Fruit fly (Drosophila melanogaster) whole organism, embryonic: Measurements from ENCODE around the gene CG11700.

Experiments used
- Blimp-1 ChIP-seq: fragments of 200-800 bp; sonication (Bioruptor generic); optimal IDR thresholded peaks from 3 replicates; lab custom pipeline; 2018; ENCODE audit warnings: missing biosample characterization, missing genetic modification characterization, mild to moderate bottlenecking, moderate library complexity, missing genetic modification reagents
- BtbVII ChIP-seq: fragments of 200-800 bp; sonication (Bioruptor generic); optimal IDR thresholded peaks from 3 replicates; lab custom pipeline; 2017; ENCODE audit warnings: missing biosample characterization, mild to moderate bottlenecking, missing genetic modification characterization
- CG10147 ChIP-seq: fragments of 200-800 bp; sonication (Bioruptor generic); optimal IDR thresholded peaks from 2 replicates; lab custom pipeline; 2019; ENCODE audit warnings: missing biosample characterization, mild to moderate bottlenecking, missing genetic modification characterization, moderate library complexity
- CG1024 ChIP-seq: fragments of 200-800 bp; sonication (Bioruptor generic); IDR thresholded peaks from 2 replicates; pipeline ENCODE4 v1.3.6; 2022; ENCODE audit warnings: missing biosample characterization, missing genetic modification characterization
- CG12104 ChIP-seq: fragments of 200-800 bp; sonication (Bioruptor generic); optimal IDR thresholded peaks from 3 replicates; lab custom pipeline; 2016; ENCODE audit warnings: missing biosample characterization, missing genetic modification characterization
- CG1603 ChIP-seq: fragments of 200-800 bp; sonication (Bioruptor generic); optimal IDR thresholded peaks from 2 replicates; lab custom pipeline; 2019; ENCODE audit warnings: missing biosample characterization, mild to moderate bottlenecking, missing genetic modification characterization, moderate library complexity
- CG16815 ChIP-seq: fragments of 200-800 bp; sonication (Bioruptor generic); optimal IDR thresholded peaks from 3 replicates; lab custom pipeline; 2017; ENCODE audit warnings: missing biosample characterization, mild to moderate bottlenecking, missing genetic modification characterization
- CG18619 ChIP-seq: fragments of 200-800 bp; sonication (Bioruptor generic); optimal IDR thresholded peaks from 3 replicates; lab custom pipeline; 2017; ENCODE audit warnings: missing biosample characterization, mild to moderate bottlenecking, missing genetic modification characterization
- CG2116 ChIP-seq: fragments of 200-800 bp; sonication (Bioruptor generic); optimal IDR thresholded peaks from 3 replicates; lab custom pipeline; 2018; ENCODE audit warnings: missing biosample characterization, mild to moderate bottlenecking, missing genetic modification characterization
- CG2712 ChIP-seq: fragments of 200-800 bp; optimal IDR thresholded peaks from 3 replicates; lab custom pipeline; 2019; ENCODE audit warnings: missing biosample characterization, mild to moderate bottlenecking, missing genetic modification characterization, moderate library complexity
- CG30431 ChIP-seq: fragments of 200-800 bp; sonication (Bioruptor generic); optimal IDR thresholded peaks from 2 replicates; lab custom pipeline; 2017; ENCODE audit warnings: missing biosample characterization, missing genetic modification characterization
- CG32767 ChIP-seq: fragments of 200-800 bp; sonication (Bioruptor generic); IDR thresholded peaks from 2 replicates; pipeline ENCODE4 v1.3.6; 2022; ENCODE audit warnings: missing biosample characterization, missing genetic modification characterization
- CG4424 ChIP-seq: fragments of 200-800 bp; sonication (Bioruptor generic); optimal IDR thresholded peaks from 3 replicates; lab custom pipeline; 2016; ENCODE audit warnings: missing biosample characterization, missing genetic modification characterization
- CG6272 ChIP-seq: fragments of 200-800 bp; sonication (Bioruptor generic); IDR thresholded peaks from 2 replicates; pipeline ENCODE4 v1.3.6; 2022; ENCODE audit warnings: missing biosample characterization, missing genetic modification characterization
- CG7372 ChIP-seq: fragments of 200-800 bp; sonication (Bioruptor generic); IDR thresholded peaks from 2 replicates; pipeline ENCODE4 v1.3.6; 2022; ENCODE audit warnings: missing biosample characterization, missing genetic modification characterization
- CG9932 ChIP-seq: fragments of 200-800 bp; sonication (Bioruptor generic); IDR thresholded peaks from 2 replicates; pipeline ENCODE4 v1.3.6; 2022; ENCODE audit warnings: missing biosample characterization, missing genetic modification characterization
- D19B ChIP-seq: fragments of 200-800 bp; sonication (Bioruptor generic); optimal IDR thresholded peaks from 2 replicates; lab custom pipeline; 2017; ENCODE audit warnings: missing biosample characterization, mild to moderate bottlenecking, missing genetic modification characterization
- Dp ChIP-seq: fragments of 200-800 bp; sonication (Bioruptor generic); optimal IDR thresholded peaks from 2 replicates; lab custom pipeline; 2018; ENCODE audit warnings: missing biosample characterization, mild to moderate bottlenecking, missing genetic modification characterization, moderate library complexity
- Drgx ChIP-seq: fragments of 200-800 bp; sonication (Bioruptor generic); IDR thresholded peaks from 2 replicates; pipeline ENCODE4 v1.3.6; 2022; ENCODE audit warnings: missing biosample characterization, missing genetic modification characterization
- Hr39 ChIP-seq: fragments of >200 bp; optimal IDR thresholded peaks from 2 replicates; lab custom pipeline; 2017
- MESR4 ChIP-seq: fragments of 200-800 bp; sonication (Bioruptor generic); optimal IDR thresholded peaks from 2 replicates; lab custom pipeline; 2018; ENCODE audit warnings: missing biosample characterization, mild to moderate bottlenecking, missing genetic modification characterization, moderate library complexity
- Meics ChIP-seq: fragments of 200-800 bp; sonication (Bioruptor generic); optimal IDR thresholded peaks from 2 replicates; lab custom pipeline; 2017; ENCODE audit warnings: missing biosample characterization, mild to moderate bottlenecking, missing genetic modification characterization
- Opbp ChIP-seq: fragments of 200-800 bp; sonication (Bioruptor generic); IDR thresholded peaks from 3 replicates; pipeline ENCODE4 v1.3.6; 2022; ENCODE audit warnings: missing biosample characterization, missing genetic modification characterization; ENCODE audit not compliant: partially characterized antibody
- Ptx1 ChIP-seq: fragments of 200-800 bp; sonication (Bioruptor generic); IDR thresholded peaks from 2 replicates; pipeline ENCODE4 v1.3.6; 2022; ENCODE audit warnings: missing biosample characterization, missing genetic modification characterization
- Ravus ChIP-seq: fragments of 200-800 bp; sonication (Bioruptor generic); IDR thresholded peaks from 2 replicates; pipeline ENCODE4 v1.3.6; 2022; ENCODE audit warnings: missing biosample characterization, missing genetic modification characterization
- Rx ChIP-seq: fragments of 200-800 bp; sonication (Bioruptor generic); IDR thresholded peaks from 2 replicates; pipeline ENCODE4 v1.3.6; 2022; ENCODE audit warnings: missing biosample characterization, missing genetic modification characterization
- Tbp ChIP-seq: fragments of >200 bp; optimal IDR thresholded peaks from 2 replicates; lab custom pipeline; 2018; ENCODE audit warnings: missing biosample characterization, missing genetic modification characterization
- Trl ChIP-seq, 3 experiments: fragments of >200 bp in 2 of 3; fragments of 200-800 bp in 1 of 3; sonication (Bioruptor generic) in 1 of 3; optimal IDR thresholded peaks; 2 replicates in 1 of 3; 3 replicates in 2 of 3; lab custom pipeline; 2016 to 2017; ENCODE audit warnings: missing biosample characterization in 1 of 3, missing genetic modification characterization in 1 of 3
- al ChIP-seq: fragments of 200-800 bp; sonication (Bioruptor generic); IDR thresholded peaks from 2 replicates; pipeline ENCODE4 v1.3.6; 2022; ENCODE audit warnings: missing biosample characterization, missing genetic modification characterization
- ash1 ChIP-seq: fragments of 200-800 bp; sonication (Bioruptor generic); optimal IDR thresholded peaks from 2 replicates; lab custom pipeline; 2018; ENCODE audit warnings: missing biosample characterization, mild to moderate bottlenecking, missing genetic modification characterization
- cad ChIP-seq: fragments of >200 bp; optimal IDR thresholded peaks from 2 replicates; lab custom pipeline; 2017; ENCODE audit warnings: missing biosample characterization, missing genetic modification characterization
- chinmo ChIP-seq: fragments of 200-800 bp; sonication (Bioruptor generic); IDR thresholded peaks from 4 replicates; pipeline ENCODE4 v1.3.6; 2022; ENCODE audit warnings: missing biosample characterization, missing genetic modification characterization; ENCODE audit not compliant: partially characterized antibody
- emc ChIP-seq: fragments of 200-800 bp; sonication (Bioruptor generic); optimal IDR thresholded peaks from 2 replicates; lab custom pipeline; 2016; ENCODE audit warnings: missing biosample characterization, missing genetic modification characterization
- eve ChIP-seq, 2 experiments: fragments of >200 bp; optimal IDR thresholded peaks; 2 replicates each; lab custom pipeline; 2017; ENCODE audit warnings: missing biosample characterization in 2 of 2, missing genetic modification characterization in 2 of 2
- fd64A ChIP-seq: fragments of 200-800 bp; sonication (Bioruptor generic); optimal IDR thresholded peaks from 3 replicates; lab custom pipeline; 2018; ENCODE audit warnings: missing biosample characterization, mild to moderate bottlenecking, missing genetic modification characterization
- fd96Cb ChIP-seq: fragments of 200-800 bp; sonication (Bioruptor generic); optimal IDR thresholded peaks from 2 replicates; lab custom pipeline; 2018; ENCODE audit warnings: missing biosample characterization, mild to moderate bottlenecking, missing genetic modification characterization, moderate library complexity
- ftz-f1 ChIP-seq: fragments of 200-800 bp; sonication (Bioruptor generic); optimal IDR thresholded peaks from 2 replicates; lab custom pipeline; 2016; ENCODE audit warnings: missing biosample characterization, missing genetic modification characterization
- grn ChIP-seq: fragments of 200-800 bp; sonication (Bioruptor generic); optimal IDR thresholded peaks from 3 replicates; lab custom pipeline; 2017; ENCODE audit warnings: missing biosample characterization, missing genetic modification characterization
- hkb ChIP-seq, 2 experiments: fragments of 200-800 bp in 1 of 2; fragments of >200 bp in 1 of 2; sonication (Bioruptor generic) in 1 of 2; IDR thresholded peaks in 1 of 2; optimal IDR thresholded peaks in 1 of 2; 2 replicates each; pipeline versions ENCODE4 v1.3.6 to Lab custom; 2017 to 2022; ENCODE audit warnings: missing biosample characterization in 1 of 2, missing genetic modification characterization in 1 of 2
- insv ChIP-seq, 2 experiments: fragments of 200-800 bp; sonication (Bioruptor generic); optimal IDR thresholded peaks; 3 replicates each; lab custom pipeline; 2016 to 2018; ENCODE audit warnings: missing biosample characterization in 2 of 2, missing genetic modification characterization in 2 of 2
- kah ChIP-seq: fragments of 200-800 bp; sonication (Bioruptor generic); optimal IDR thresholded peaks from 2 replicates; lab custom pipeline; 2018; ENCODE audit warnings: missing biosample characterization, mild to moderate bottlenecking, missing genetic modification characterization
- luna ChIP-seq: fragments of 200-800 bp; sonication (Bioruptor generic); optimal IDR thresholded peaks from 2 replicates; lab custom pipeline; 2016; ENCODE audit warnings: missing biosample characterization, missing genetic modification characterization
- nerfin-2 ChIP-seq: fragments of 200-800 bp; sonication (Bioruptor generic); IDR thresholded peaks from 2 replicates; pipeline ENCODE4 v1.3.6; 2022; ENCODE audit warnings: missing biosample characterization, missing genetic modification characterization; ENCODE audit not compliant: partially characterized antibody
- oc ChIP-seq: fragments of 200-800 bp; sonication (Bioruptor generic); optimal IDR thresholded peaks from 2 replicates; lab custom pipeline; 2018; ENCODE audit warnings: missing biosample characterization, mild to moderate bottlenecking, missing genetic modification characterization, moderate library complexity
- repo ChIP-seq: fragments of 200-800 bp; sonication (Bioruptor generic); optimal IDR thresholded peaks from 2 replicates; lab custom pipeline; 2016; ENCODE audit warnings: missing biosample characterization, missing genetic modification characterization
- salm ChIP-seq: fragments of 200-800 bp; sonication (Bioruptor generic); optimal IDR thresholded peaks from 2 replicates; lab custom pipeline; 2018; ENCODE audit warnings: missing biosample characterization, mild to moderate bottlenecking, missing genetic modification characterization
- sqz ChIP-seq: fragments of 200-800 bp; sonication (Bioruptor generic); optimal IDR thresholded peaks from 3 replicates; lab custom pipeline; 2018; ENCODE audit warnings: missing biosample characterization, mild to moderate bottlenecking, missing genetic modification characterization
- toy ChIP-seq: fragments of 200-800 bp; sonication (Bioruptor generic); IDR thresholded peaks from 2 replicates; pipeline ENCODE4 v1.3.6; 2022; ENCODE audit warnings: missing biosample characterization, missing genetic modification characterization
- vfl ChIP-seq: fragments of 200-800 bp; sonication (Bioruptor generic); optimal IDR thresholded peaks from 2 replicates; lab custom pipeline; 2016; ENCODE audit warnings: missing biosample characterization, missing genetic modification characterization
- wor ChIP-seq: fragments of 200-800 bp; sonication (Bioruptor generic); IDR thresholded peaks from 2 replicates; pipeline ENCODE4 v1.3.6; 2022; ENCODE audit warnings: missing biosample characterization, missing genetic modification characterization

CG11700 gene

DNA sequence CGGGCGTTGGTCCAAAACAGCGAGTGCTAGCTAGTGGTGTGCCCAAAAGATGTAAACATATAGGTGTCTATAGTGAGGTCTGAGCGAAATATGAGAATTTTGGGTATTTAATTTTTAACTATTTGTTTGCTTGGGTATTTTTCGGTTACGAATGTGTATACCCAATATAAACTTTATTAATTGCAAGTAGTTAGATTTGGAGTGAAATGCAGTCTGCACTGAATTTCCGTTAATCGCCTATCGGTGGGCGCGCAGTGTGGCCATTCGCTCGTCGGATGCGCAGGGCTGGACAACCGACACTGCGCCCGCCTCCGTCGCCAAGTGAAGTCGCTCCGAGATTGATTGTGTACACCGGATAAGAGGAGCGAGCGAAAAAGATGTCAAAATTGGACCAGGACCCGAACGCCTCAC is 11.8 kb upstream of the CG11700 start, which contains the start of the genes CG15891 and CG3815 (continued):
- TF ChIP-seq MESR4 (GFP tag; lab: Kevin White, UChicago) = peak; percentile 53
- 0 out of 4 replicates have a peak, but pooled peaks have one; percentile 34 for TF ChIP-seq chinmo
- TF ChIP-seq CG1024 = no peak
- no peak for TF ChIP-seq eve (GFP tag; optimal IDR thresholded peaks at IDR 0.05; lab: Kevin White, UChicago)
- TF ChIP-seq CG16815 (GFP tag; lab: Kevin White, UChicago) = peak; percentile 28
- no peak for TF ChIP-seq sqz (GFP tag; lab: Kevin White, UChicago)
- no peak for TF ChIP-seq toy (GFP tag; lab: Robert Waterston, UW)
- peak; percentile 67 for TF ChIP-seq CG2712
- no peak for TF ChIP-seq D19B (GFP tag; lab: Kevin White, UChicago)
- no peak for TF ChIP-seq fd96Cb (tag; lab: Kevin White, UChicago)
- no peak for TF ChIP-seq Hr39 (lab: Kevin White, UChicago)
- TF ChIP-seq Drgx (GFP tag; lab: Robert Waterston, UW) = no peak
- TF ChIP-seq Opbp (GFP tag; lab: Robert Waterston, UW) = 0 out of 3 replicates have a peak, but pooled peaks have one; percentile 48
- no peak for TF ChIP-seq oc
- peak; percentile 42; the same call in 1 of the 2 replicates for TF ChIP-seq CG6272 (GFP tag; lab: Robert Waterston, UW)
- no peak for TF ChIP-seq Ravus (GFP tag; lab: Robert Waterston, UW)
- no peak for TF ChIP-seq salm
- TF ChIP-seq wor (GFP tag; lab: Robert Waterston, UW) = no peak
- TF ChIP-seq CG30431 (GFP tag; lab: Kevin White, UChicago) = peak; percentile 38
- no peak for TF ChIP-seq Blimp-1 (GFP tag; lab: Kevin White, UChicago)
- TF ChIP-seq CG2116 (GFP tag; lab: Kevin White, UChicago) = peak; percentile 64
- TF ChIP-seq CG10147 (GFP tag; lab: Kevin White, UChicago) = peak; percentile 42
- no peak for TF ChIP-seq fd64A (GFP tag; lab: Kevin White, UChicago)
- peak; percentile 18 for TF ChIP-seq Dp (GFP tag; lab: Kevin White, UChicago)
- peak; percentile 54 for TF ChIP-seq nerfin-2 (GFP tag; lab: Robert Waterston, UW)
- TF ChIP-seq CG7372 (GFP tag; lab: Robert Waterston, UW) = peak; percentile 45; the same call in 1 of the 2 replicates
- TF ChIP-seq insv (GFP tag; optimal IDR thresholded peaks at IDR 0.05; lab: Kevin White, UChicago) = peak in 1 of 2 experiments; percentile 61
- peak; percentile 74 for TF ChIP-seq CG9932 (GFP tag; lab: Robert Waterston, UW)
- TF ChIP-seq CG1603 = no peak
- no peak for TF ChIP-seq emc (GFP tag; lab: Kevin White, UChicago)
- TF ChIP-seq al (GFP tag; lab: Robert Waterston, UW) = peak; percentile 50; the same call in 1 of the 2 replicates
- peak; percentile 72 for TF ChIP-seq Ptx1 (GFP tag; lab: Robert Waterston, UW)
- TF ChIP-seq kah = peak; percentile 40
- TF ChIP-seq BtbVII (GFP tag; lab: Kevin White, UChicago) = no peak
- peak; percentile 4 for TF ChIP-seq repo
- no peak for TF ChIP-seq ash1 (GFP tag; lab: Kevin White, UChicago)
- TF ChIP-seq CG32767 (GFP tag; lab: Robert Waterston, UW) = 0 out of 2 replicates have a peak, but pooled peaks have one; percentile 28
- no peak for TF ChIP-seq hkb (optimal IDR thresholded peaks at IDR 0.05; lab: Kevin White, UChicago)
- TF ChIP-seq hkb (GFP tag; IDR thresholded peaks at IDR 0.05; lab: Robert Waterston, UW) = 0 out of 2 replicates have a peak, but pooled peaks have one; percentile 21
- TF ChIP-seq vfl (GFP tag; lab: Kevin White, UChicago) = no peak
- TF ChIP-seq CG18619 (GFP tag; lab: Kevin White, UChicago) = peak; percentile 69
- TF ChIP-seq luna (GFP tag; lab: Kevin White, UChicago) = no peak
- TF ChIP-seq Rx (GFP tag; lab: Robert Waterston, UW) = peak; percentile 51; the same call in 1 of the 2 replicates
- no peak for TF ChIP-seq cad
- TF ChIP-seq Meics (GFP tag; lab: Kevin White, UChicago) = no peak
- peak; percentile 17 for TF ChIP-seq CG12104 (GFP tag; lab: Kevin White, UChicago)
- no peak for TF ChIP-seq Trl (optimal IDR thresholded peaks at IDR 0.05; lab: Kevin White, UChicago)
- TF ChIP-seq Trl (GFP tag; optimal IDR thresholded peaks at IDR 0.05; lab: Kevin White, UChicago) = peak; percentile 49
- no peak for TF ChIP-seq Tbp (GFP tag; lab: Kevin White, UChicago)
- TF ChIP-seq CG4424 (GFP tag; lab: Kevin White, UChicago) = peak; percentile 7
- TF ChIP-seq grn (GFP tag; lab: Kevin White, UChicago) = peak; percentile 66
- TF ChIP-seq ftz-f1 (GFP tag; lab: Kevin White, UChicago) = no peak
